Worm (Caenorhabditis elegans) whole organism, mixed stage, embryonic: ENCODE results near the gene moc-3.

Experiments
- M03D4.4 ChIP-seq: sonication (generic microtip); optimal IDR thresholded peaks from 2 replicates; lab custom pipeline; 2017; ENCODE audit warnings: mild to moderate bottlenecking, missing genetic modification characterization, missing compliant biosample characterization
- bed-3 ChIP-seq: fragments of 200-800 bp; sonication (Bioruptor generic); optimal IDR thresholded peaks from 3 replicates; lab custom pipeline; 2018; ENCODE audit warnings: mild to moderate bottlenecking, missing genetic modification characterization, moderate library complexity, missing compliant biosample characterization
- blmp-1 ChIP-seq: fragments of 150-350 bp; optimal IDR thresholded peaks from 2 replicates; lab custom pipeline; 2014; ENCODE audit warnings: missing biosample characterization, missing genetic modification characterization
- ceh-39 ChIP-seq: fragments of 150-350 bp; optimal IDR thresholded peaks from 2 replicates; lab custom pipeline; 2014; ENCODE audit warnings: missing biosample characterization, missing genetic modification characterization
- ceh-43 ChIP-seq: fragments of 200-800 bp; sonication (Bioruptor generic); optimal IDR thresholded peaks from 2 replicates; lab custom pipeline; 2018; ENCODE audit warnings: mild to moderate bottlenecking, missing genetic modification characterization, moderate library complexity, missing compliant biosample characterization
- ceh-83 ChIP-seq: fragments of 200-800 bp; sonication (Bioruptor generic); optimal IDR thresholded peaks from 2 replicates; lab custom pipeline; 2018; ENCODE audit warnings: mild to moderate bottlenecking, missing genetic modification characterization, missing compliant biosample characterization
- ces-1 ChIP-seq: fragments of 150-350 bp; optimal IDR thresholded peaks from 2 replicates; lab custom pipeline; 2014; ENCODE audit warnings: missing biosample characterization, missing genetic modification reagents, missing genetic modification characterization
- elt-3 ChIP-seq: fragments of 150-350 bp; optimal IDR thresholded peaks from 2 replicates; lab custom pipeline; 2014; ENCODE audit warnings: missing biosample characterization, missing genetic modification characterization
- flh-1 ChIP-seq: fragments of 200-800 bp; sonication (Bioruptor generic); optimal IDR thresholded peaks from 2 replicates; lab custom pipeline; 2018; ENCODE audit warnings: mild to moderate bottlenecking, missing genetic modification characterization, moderate library complexity, missing compliant biosample characterization
- ham-2 ChIP-seq: fragments of 200-800 bp; sonication (Bioruptor generic); optimal IDR thresholded peaks from 2 replicates; lab custom pipeline; 2018; ENCODE audit warnings: mild to moderate bottlenecking, missing genetic modification characterization, missing compliant biosample characterization
- hlh-1 ChIP-seq: fragments of 150-350 bp; optimal IDR thresholded peaks from 2 replicates; lab custom pipeline; 2014; ENCODE audit warnings: missing biosample characterization, missing genetic modification reagents, missing genetic modification characterization
- lin-13 ChIP-seq: fragments of 150-350 bp; optimal IDR thresholded peaks from 2 replicates; lab custom pipeline; 2014; ENCODE audit warnings: missing biosample characterization, missing genetic modification characterization
- lin-32 ChIP-seq: fragments of 200-800 bp; sonication (Bioruptor generic); optimal IDR thresholded peaks from 2 replicates; lab custom pipeline; 2018; ENCODE audit warnings: mild to moderate bottlenecking, missing genetic modification characterization, missing compliant biosample characterization
- mep-1 ChIP-seq: fragments of 150-350 bp; optimal IDR thresholded peaks from 2 replicates; lab custom pipeline; 2017; ENCODE audit warnings: missing biosample characterization, missing genetic modification reagents, missing genetic modification characterization, inconsistent platforms
- mls-2 ChIP-seq: sonication (generic microtip); optimal IDR thresholded peaks from 2 replicates; lab custom pipeline; 2016; ENCODE audit warnings: mild to moderate bottlenecking, missing genetic modification characterization, moderate library complexity, missing compliant biosample characterization
- nhr-12 ChIP-seq: fragments of 150-350 bp; optimal IDR thresholded peaks from 2 replicates; lab custom pipeline; 2014; ENCODE audit warnings: missing biosample characterization, missing genetic modification characterization
- nhr-2 ChIP-seq: fragments of 150-350 bp; optimal IDR thresholded peaks from 2 replicates; lab custom pipeline; 2014; ENCODE audit warnings: missing biosample characterization, missing genetic modification characterization
- nhr-237 ChIP-seq: fragments of 150-350 bp; optimal IDR thresholded peaks from 2 replicates; lab custom pipeline; 2014; ENCODE audit warnings: missing biosample characterization, missing genetic modification characterization
- nhr-28 ChIP-seq: fragments of 150-350 bp; optimal IDR thresholded peaks from 2 replicates; lab custom pipeline; 2014; ENCODE audit warnings: missing biosample characterization, missing genetic modification characterization
- nhr-76 ChIP-seq: sonication (generic microtip); optimal IDR thresholded peaks from 2 replicates; lab custom pipeline; 2017; ENCODE audit warnings: missing biosample characterization, missing genetic modification characterization
- pha-4 ChIP-seq: fragments of 150-350 bp; optimal IDR thresholded peaks from 2 replicates; lab custom pipeline; 2018; ENCODE audit warnings: missing biosample characterization, missing genetic modification reagents, missing genetic modification characterization
- sem-2 ChIP-seq: fragments of 200-800 bp; sonication (Bioruptor generic); optimal IDR thresholded peaks from 2 replicates; lab custom pipeline; 2018; ENCODE audit warnings: mild to moderate bottlenecking, missing genetic modification characterization, missing compliant biosample characterization
- snpc-4 ChIP-seq: fragments of 150-350 bp; optimal IDR thresholded peaks from 2 replicates; lab custom pipeline; 2014; ENCODE audit warnings: missing biosample characterization, missing genetic modification characterization
- sptf-1 ChIP-seq: sonication (generic microtip); optimal IDR thresholded peaks from 2 replicates; lab custom pipeline; 2017; ENCODE audit warnings: mild to moderate bottlenecking, missing genetic modification characterization, moderate library complexity, missing compliant biosample characterization
- tbx-8 ChIP-seq: fragments of 200-800 bp; sonication (Bioruptor generic); optimal IDR thresholded peaks from 2 replicates; lab custom pipeline; 2018; ENCODE audit warnings: mild to moderate bottlenecking, missing genetic modification characterization, moderate library complexity, missing compliant biosample characterization
- unc-120 ChIP-seq: sonication (generic microtip); optimal IDR thresholded peaks from 2 replicates; lab custom pipeline; 2017; ENCODE audit warnings: missing genetic modification characterization, missing compliant biosample characterization; ENCODE audit not compliant: poor library complexity, severe bottlenecking
- unc-39 ChIP-seq: fragments of 150-350 bp; optimal IDR thresholded peaks from 2 replicates; lab custom pipeline; 2014; ENCODE audit warnings: missing biosample characterization, missing genetic modification characterization
- unc-62 ChIP-seq: fragments of 150-350 bp; optimal IDR thresholded peaks from 2 replicates; lab custom pipeline; 2014; ENCODE audit warnings: missing biosample characterization, missing genetic modification reagents, missing genetic modification characterization
- zip-8 ChIP-seq: fragments of 150-350 bp; optimal IDR thresholded peaks from 2 replicates; lab custom pipeline; 2014; ENCODE audit warnings: missing biosample characterization, missing genetic modification characterization
- ztf-11 ChIP-seq: fragments of 150-350 bp; optimal IDR thresholded peaks from 2 replicates; lab custom pipeline; 2014; ENCODE audit warnings: missing biosample characterization, missing genetic modification characterization

moc-3 gene

ce11 chrIV:8157161-8157560 lies 26.8 kb downstream of the moc-3 start, which contains the start of gene B0218.5:
TSS of gene B0218.5 (minus strand) at chrIV:8157261.
- no peak for TF ChIP-seq hlh-1 (tag; lab: Kevin White, UChicago)
- TF ChIP-seq lin-13 (tag; lab: Kevin White, UChicago): no peak
- no peak for TF ChIP-seq nhr-12
- no peak for TF ChIP-seq nhr-76
- TF ChIP-seq nhr-237 (tag; lab: Kevin White, UChicago): no peak
- TF ChIP-seq unc-39: no peak
- no peak for TF ChIP-seq snpc-4 (tag; lab: Kevin White, UChicago)
- no peak for TF ChIP-seq mls-2 (tag; lab: Kevin White, UChicago)
- TF ChIP-seq sem-2 (GFP tag; lab: Kevin White, UChicago): no peak
- no peak for TF ChIP-seq blmp-1
- TF ChIP-seq sptf-1: no peak
- no peak for TF ChIP-seq bed-3 (GFP tag; lab: Kevin White, UChicago)
- TF ChIP-seq lin-32: no peak
- no peak for TF ChIP-seq M03D4.4 (tag; lab: Kevin White, UChicago)
- TF ChIP-seq ceh-43 (GFP tag; lab: Kevin White, UChicago): no peak
- TF ChIP-seq tbx-8 (GFP tag; lab: Kevin White, UChicago): no peak

DNA sequence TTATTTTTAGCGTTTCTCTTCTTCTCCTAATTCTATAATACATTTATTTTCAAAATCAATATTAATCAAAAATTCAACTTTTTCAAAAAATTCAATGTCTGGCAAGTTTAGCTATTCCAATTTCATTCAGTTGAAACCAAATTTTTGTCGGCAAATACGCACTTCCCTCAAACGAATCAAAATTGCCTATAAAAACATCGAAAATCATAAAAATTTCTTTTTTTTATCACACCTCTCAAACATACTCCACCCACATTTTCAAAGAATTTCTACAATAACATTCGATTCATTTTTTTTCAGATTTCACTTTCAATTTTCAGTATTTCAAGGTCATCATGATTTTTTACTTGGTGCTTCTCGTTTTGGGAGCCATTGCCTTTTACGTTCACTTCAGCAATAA lies 28.7 kb downstream of the moc-3 start, which contains the start of gene faah-1:
Gene faah-1, plus strand, starts transcription at position 301 of the 400 bp plus-strand sequence.
- TF ChIP-seq M03D4.4 (tag; lab: Kevin White, UChicago) (no peak), flh-1 (no peak), sem-2 (GFP tag; lab: Kevin White, UChicago) (no peak)

ce11 chrIV:8159995-8160394 lies 29.6 kb downstream of the moc-3 start:
- no peak for TF ChIP-seq ztf-11 (tag; lab: Kevin White, UChicago)
- no peak for TF ChIP-seq flh-1
- no peak for TF ChIP-seq lin-13 (tag; lab: Kevin White, UChicago)
- TF ChIP-seq, all 35 proteins: peak for 0

ce11 chrIV:8161774-8162173 lies 31.4 kb downstream of the moc-3 start:
- TF ChIP-seq ham-2 (GFP tag; lab: Kevin White, UChicago) (no peak), ceh-83 (GFP tag; lab: Kevin White, UChicago) (no peak), unc-120 (no peak), mls-2 (tag; lab: Kevin White, UChicago) (no peak), flh-1 (no peak), nhr-237 (tag; lab: Kevin White, UChicago) (no peak), zip-8 (tag; lab: Kevin White, UChicago) (no peak), sptf-1 (no peak), hlh-1 (tag; lab: Kevin White, UChicago) (no peak), mep-1 (tag; lab: Kevin White, UChicago) (no peak), blmp-1 (no peak), sem-2 (GFP tag; lab: Kevin White, UChicago) (no peak), ztf-11 (tag; lab: Kevin White, UChicago) (no peak)
- TF ChIP-seq, all 35 proteins: peak for 0

DNA sequence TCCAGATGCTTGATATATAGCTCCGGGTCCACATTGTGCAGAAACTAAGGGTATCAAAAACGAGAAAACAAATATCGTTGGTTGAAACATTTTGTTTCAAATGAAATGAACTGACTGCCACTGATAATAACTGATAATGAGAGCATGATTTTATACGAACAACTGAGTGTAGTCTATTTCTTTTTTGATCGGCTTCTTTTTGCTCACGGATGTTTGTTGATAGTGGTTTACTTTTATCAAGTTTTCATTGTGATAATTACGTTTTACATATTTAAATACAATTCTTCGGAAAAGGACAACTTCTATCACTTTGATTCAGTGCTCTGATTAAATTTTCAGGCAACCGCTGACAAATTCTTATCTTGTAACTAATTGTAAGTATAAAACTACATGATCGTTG lies 33.3 kb downstream of the moc-3 start, which contains the start of gene clec-51:
Gene clec-51, minus strand, starts transcription at position 114 of the 400 bp plus-strand sequence.
- TF ChIP-seq pha-4 (tag; lab: Kevin White, UChicago): no peak
- TF ChIP-seq ham-2 (GFP tag; lab: Kevin White, UChicago): no peak
- no peak for TF ChIP-seq elt-3 (tag; lab: Kevin White, UChicago)
- no peak for TF ChIP-seq ceh-43 (GFP tag; lab: Kevin White, UChicago)
- no peak for TF ChIP-seq mep-1 (tag; lab: Kevin White, UChicago)

ce11 chrIV:8164515-8164914 lies 34.2 kb downstream of the moc-3 start:
- TF ChIP-seq unc-120: no peak
- no peak for TF ChIP-seq unc-62 (GFP tag; lab: Kevin White, UChicago)
- TF ChIP-seq ces-1 (GFP tag; lab: Kevin White, UChicago): no peak
- no peak for TF ChIP-seq nhr-2 (tag; lab: Kevin White, UChicago)
- no peak for TF ChIP-seq zip-8 (tag; lab: Kevin White, UChicago)
- TF ChIP-seq nhr-28 (tag; lab: Kevin White, UChicago): no peak
- TF ChIP-seq nhr-237 (tag; lab: Kevin White, UChicago): no peak
- TF ChIP-seq lin-13 (tag; lab: Kevin White, UChicago): no peak
- TF ChIP-seq ceh-39 (tag; lab: Kevin White, UChicago): no peak
